Worm (Caenorhabditis elegans) whole organism, L4 larva: Measurements from ENCODE around the gene JC8.16.

Source experiments
- T26A8.4 ChIP-seq: fragments of 200-800 bp; sonication (Bioruptor generic); IDR thresholded peaks from 2 replicates; pipeline ENCODE4 v1.3.6; 2022; ENCODE audit warnings: missing genetic modification characterization, missing compliant biosample characterization
- Y105C5A.15 ChIP-seq: fragments of 200-800 bp; sonication (Bioruptor generic); IDR thresholded peaks from 2 replicates; pipeline ENCODE4 v1.3.6; 2022; ENCODE audit warnings: missing genetic modification characterization, missing compliant biosample characterization
- Y48G9A.11 ChIP-seq: fragments of 200-800 bp; sonication (Bioruptor generic); IDR thresholded peaks from 2 replicates; pipeline ENCODE4 v1.3.6; 2022; ENCODE audit warnings: missing genetic modification reagents, missing genetic modification characterization, missing compliant biosample characterization
- Y5F2A.4 ChIP-seq: fragments of 200-800 bp; sonication (Bioruptor generic); optimal IDR thresholded peaks from 2 replicates; lab custom pipeline; 2018; ENCODE audit warnings: mild to moderate bottlenecking, missing genetic modification characterization, missing compliant biosample characterization
- aha-1 ChIP-seq: fragments of 150-350 bp; peaks from one replicate; lab custom pipeline; 2014; ENCODE audit warnings: missing biosample characterization, missing genetic modification characterization
- ama-1 ChIP-seq: fragments of 150-350 bp; optimal IDR thresholded peaks from 2 replicates; lab custom pipeline; 2014; ENCODE audit warnings: inconsistent platforms, mixed read lengths
- arid-1 ChIP-seq: fragments of 200-800 bp; sonication (Bioruptor generic); conservative IDR thresholded peaks from 2 replicates; pipeline ENCODE4 v1.3.6; 2022; ENCODE audit warnings: missing genetic modification reagents, missing genetic modification characterization, missing compliant biosample characterization
- ceh-28 ChIP-seq: fragments of 150-350 bp; optimal IDR thresholded peaks from 2 replicates; lab custom pipeline; 2014; ENCODE audit warnings: missing biosample characterization, missing genetic modification reagents, missing genetic modification characterization
- daf-8 ChIP-seq: fragments of 200-800 bp; sonication (Bioruptor generic); IDR thresholded peaks from 2 replicates; pipeline ENCODE4 v1.3.6; 2022; ENCODE audit warnings: missing genetic modification characterization, missing compliant biosample characterization
- dmd-9 ChIP-seq: fragments of 200-800 bp; sonication (Bioruptor generic); IDR thresholded peaks from 2 replicates; pipeline ENCODE4 v1.3.6; 2022; ENCODE audit warnings: missing genetic modification reagents, missing genetic modification characterization, missing compliant biosample characterization
- dpl-1 ChIP-seq: fragments of 150-350 bp; optimal IDR thresholded peaks from 2 replicates; lab custom pipeline; 2014; ENCODE audit warnings: missing biosample characterization, missing genetic modification reagents, missing genetic modification characterization
- egl-43 ChIP-seq: fragments of 200-800 bp; sonication (Bioruptor generic); IDR thresholded peaks from 2 replicates; pipeline ENCODE4 v1.3.6; 2022; ENCODE audit warnings: missing genetic modification reagents, missing genetic modification characterization, missing compliant biosample characterization
- hmg-1.1 ChIP-seq: fragments of 200-800 bp; sonication (Bioruptor generic); IDR thresholded peaks from 2 replicates; pipeline ENCODE4 v1.3.6; 2022; ENCODE audit warnings: missing genetic modification reagents, missing genetic modification characterization, missing compliant biosample characterization
- lin-15B ChIP-seq: fragments of 150-350 bp; sonication (generic microtip); optimal IDR thresholded peaks from 3 replicates; lab custom pipeline; 2014; ENCODE audit warnings: missing biosample characterization, missing genetic modification characterization
- lin-29 ChIP-seq: fragments of 200-800 bp; sonication (Bioruptor generic); IDR thresholded peaks from 2 replicates; pipeline ENCODE4 v1.3.6; 2022; ENCODE audit warnings: missing genetic modification reagents, missing genetic modification characterization, missing compliant biosample characterization
- lin-38 ChIP-seq: fragments of 200-800 bp; sonication (Bioruptor generic); IDR thresholded peaks from 2 replicates; pipeline ENCODE4 v1.3.6; 2022; ENCODE audit warnings: missing genetic modification reagents, missing genetic modification characterization, missing compliant biosample characterization
- lin-39 ChIP-seq: fragments of 150-350 bp; optimal IDR thresholded peaks from 2 replicates; lab custom pipeline; 2014; ENCODE audit warnings: missing biosample characterization, missing genetic modification reagents, missing genetic modification characterization
- madf-9 ChIP-seq: fragments of 200-800 bp; sonication (Bioruptor generic); conservative IDR thresholded peaks from 2 replicates; pipeline ENCODE4 v1.3.6; 2022; ENCODE audit warnings: missing genetic modification reagents, missing genetic modification characterization, missing compliant biosample characterization
- mdt-29 ChIP-seq: fragments of 200-800 bp; sonication (Bioruptor generic); IDR thresholded peaks from 2 replicates; pipeline ENCODE4 v1.3.6; 2022; ENCODE audit warnings: missing genetic modification reagents, missing genetic modification characterization, missing compliant biosample characterization
- mep-1 ChIP-seq: fragments of 150-350 bp; sonication (generic microtip); optimal IDR thresholded peaks from 3 replicates; lab custom pipeline; 2014; ENCODE audit warnings: missing biosample characterization, missing genetic modification characterization
- mes-2 ChIP-seq: sonication (generic microtip); optimal IDR thresholded peaks from 2 replicates; lab custom pipeline; 2016; ENCODE audit warnings: missing genotype, mild to moderate bottlenecking, missing genetic modification characterization, missing compliant biosample characterization; ENCODE audit not compliant: poor library complexity, severe bottlenecking
- mxl-2 ChIP-seq: fragments of 200-800 bp; sonication (Bioruptor generic); conservative IDR thresholded peaks from 2 replicates; pipeline ENCODE4 v1.3.6; 2022; ENCODE audit warnings: missing genetic modification reagents, missing genetic modification characterization, missing compliant biosample characterization
- nhr-28 ChIP-seq: fragments of 150-350 bp; optimal IDR thresholded peaks from 2 replicates; lab custom pipeline; 2014; ENCODE audit warnings: missing biosample characterization, missing genetic modification characterization
- nhr-48 ChIP-seq: sonication (generic microtip); optimal IDR thresholded peaks from 2 replicates; lab custom pipeline; 2016; ENCODE audit warnings: mild to moderate bottlenecking, missing genetic modification characterization, missing compliant biosample characterization
- pha-4 ChIP-seq, 2 experiments: fragments of 150-350 bp in 1 of 2; fragments of 200-800 bp in 1 of 2; sonication (Bioruptor generic) in 1 of 2; IDR thresholded peaks in 1 of 2; optimal IDR thresholded peaks in 1 of 2; 2 replicates each; pipeline versions ENCODE4 v1.3.6 to Lab custom; 2014 to 2022; ENCODE audit warnings: missing genetic modification characterization in 2 of 2, missing genetic modification reagents in 2 of 2, missing biosample characterization in 1 of 2, missing compliant biosample characterization in 1 of 2
- set-16 ChIP-seq: fragments of 200-800 bp; sonication (Bioruptor generic); IDR thresholded peaks from 2 replicates; pipeline ENCODE4 v1.3.6; 2022; ENCODE audit warnings: missing genetic modification reagents, missing genetic modification characterization, missing compliant biosample characterization
- spr-1 ChIP-seq: sonication (generic microtip); optimal IDR thresholded peaks from 2 replicates; lab custom pipeline; 2016; ENCODE audit warnings: mild to moderate bottlenecking, missing genetic modification characterization, missing compliant biosample characterization
- tag-97 ChIP-seq: fragments of 200-800 bp; sonication (Bioruptor generic); IDR thresholded peaks from 2 replicates; pipeline ENCODE4 v1.3.6; 2022; ENCODE audit warnings: missing genetic modification characterization, missing compliant biosample characterization
- tra-1 ChIP-seq: fragments of 200-800 bp; sonication (Bioruptor generic); IDR thresholded peaks from 2 replicates; pipeline ENCODE4 v1.3.6; 2022; ENCODE audit warnings: missing genetic modification reagents, missing genetic modification characterization, missing compliant biosample characterization
- unc-130 ChIP-seq: sonication (generic microtip); optimal IDR thresholded peaks from 2 replicates; lab custom pipeline; 2016; ENCODE audit warnings: missing genetic modification reagents, missing genetic modification characterization, missing compliant biosample characterization
- unc-62 ChIP-seq, 3 experiments: fragments of 150-350 bp in 1 of 3; sonication (generic microtip); optimal IDR thresholded peaks in 2 of 3; peaks in 1 of 3; 1 replicate in 1 of 3; 2 replicates in 2 of 3; lab custom pipeline; 2014 to 2017; ENCODE audit warnings: missing biosample characterization in 3 of 3, missing genetic modification characterization in 3 of 3, missing genetic modification reagents in 3 of 3, missing genotype in 1 of 3
- vab-7 ChIP-seq: fragments of 200-800 bp; sonication (Bioruptor generic); IDR thresholded peaks from 2 replicates; pipeline ENCODE4 v1.3.6; 2022; ENCODE audit warnings: missing genetic modification reagents, missing genetic modification characterization, missing compliant biosample characterization
- zag-1 ChIP-seq: fragments of 150-350 bp; optimal IDR thresholded peaks from 2 replicates; lab custom pipeline; 2014; ENCODE audit warnings: missing biosample characterization, missing genetic modification characterization
- zfp-2 ChIP-seq: sonication (generic microtip); optimal IDR thresholded peaks from 2 replicates; lab custom pipeline; 2016; ENCODE audit warnings: mild to moderate bottlenecking, missing genetic modification characterization, missing compliant biosample characterization

Gene JC8.16

DNA sequence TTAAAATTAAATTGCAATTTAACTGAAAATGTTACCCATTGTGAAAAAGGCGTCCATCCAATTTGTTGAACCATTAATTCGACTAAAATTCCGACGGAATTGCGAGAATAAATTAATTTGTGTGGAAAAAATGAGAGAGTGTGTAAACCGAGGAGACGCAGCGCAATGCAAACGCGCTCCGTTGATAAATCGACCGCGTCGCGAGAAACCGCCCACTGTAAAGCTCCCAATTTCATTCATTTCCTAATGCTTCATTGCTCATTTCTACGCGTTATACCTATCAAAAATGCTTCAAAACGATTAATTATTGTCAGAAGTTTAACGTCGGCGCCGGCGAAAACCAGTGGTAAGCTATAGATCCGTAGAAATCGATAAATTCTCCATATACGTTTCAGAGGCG is 38.8 kb downstream of the JC8.16 start, which contains the start of the genes Y67H2A.2 and micu-1 (continued):
- TF ChIP-seq nhr-28 (tag; lab: Kevin White, UChicago), result peak; percentile 23
- no peak for TF ChIP-seq madf-9
- no peak for TF ChIP-seq vab-7 (GFP tag; lab: Robert Waterston, UW)
- TF ChIP-seq zag-1, result no peak
- TF ChIP-seq ceh-28 (tag; lab: Kevin White, UChicago), result no peak
- no peak for TF ChIP-seq pha-4 (GFP tag; IDR thresholded peaks at IDR 0.05; lab: Robert Waterston, UW)
- TF ChIP-seq pha-4 (tag; optimal IDR thresholded peaks at IDR 0.05; lab: Kevin White, UChicago), result no peak
- peak; percentile 40 for TF ChIP-seq dpl-1 (GFP tag; lab: Kevin White, UChicago)
- TF ChIP-seq unc-62 (GFP tag; optimal IDR thresholded peaks at IDR 0.05 in 1 of 2; lab: Kevin White, UChicago), result no peak
- TF ChIP-seq unc-62 (tag; optimal IDR thresholded peaks at IDR 0.05; lab: Kevin White, UChicago), result no peak
- no peak for TF ChIP-seq Y5F2A.4
- TF ChIP-seq tag-97 (GFP tag; lab: Robert Waterston, UW), result no peak

ce11 chrIV:13299648-13300047 is 40.7 kb downstream of the JC8.16 start:
- peak; percentile 55 for TF ChIP-seq aha-1
- peak in 1 of 2 experiments; percentile 85 for TF ChIP-seq unc-62 (GFP tag; optimal IDR thresholded peaks at IDR 0.05 in 1 of 2; lab: Kevin White, UChicago)
- no peak for TF ChIP-seq unc-62 (tag; optimal IDR thresholded peaks at IDR 0.05; lab: Kevin White, UChicago)
- no peak for TF ChIP-seq Y48G9A.11 (GFP tag; lab: Robert Waterston, UW)
- no peak for TF ChIP-seq tra-1 (GFP tag; lab: Robert Waterston, UW)
- TF ChIP-seq lin-15B (tag; lab: Kevin White, UChicago), result no peak
- TF ChIP-seq arid-1 (GFP tag; lab: Robert Waterston, UW), result no peak

- TF ChIP-seq dmd-9, result 0 out of 2 replicates have a peak, but pooled peaks have one; percentile 27
- peak; percentile 34; the same call in 1 of the 2 replicates for TF ChIP-seq pha-4 (GFP tag; IDR thresholded peaks at IDR 0.05; lab: Robert Waterston, UW)
- no peak for TF ChIP-seq pha-4 (tag; optimal IDR thresholded peaks at IDR 0.05; lab: Kevin White, UChicago)
- no peak for TF ChIP-seq hmg-1.1
- TF ChIP-seq Y105C5A.15 (GFP tag; lab: Robert Waterston, UW), result no peak
- TF ChIP-seq mdt-29 (GFP tag; lab: Robert Waterston, UW), result 0 out of 2 replicates have a peak, but pooled peaks have one; percentile 15
- TF ChIP-seq lin-38 (GFP tag; lab: Robert Waterston, UW), result peak; percentile 58
- TF ChIP-seq ama-1 (lab: Kevin White, UChicago), result peak; percentile 69
- peak; percentile 74 for TF ChIP-seq set-16 (GFP tag; lab: Robert Waterston, UW)
- no peak for TF ChIP-seq nhr-48 (tag; lab: Kevin White, UChicago)
Measured at ce11 chrIV:13300109-13300508, 41.1 kb downstream of the JC8.16 start, which contains the start of gene kdp-1. Gene kdp-1, plus strand, starts transcription at chrIV:13300188.

DNA sequence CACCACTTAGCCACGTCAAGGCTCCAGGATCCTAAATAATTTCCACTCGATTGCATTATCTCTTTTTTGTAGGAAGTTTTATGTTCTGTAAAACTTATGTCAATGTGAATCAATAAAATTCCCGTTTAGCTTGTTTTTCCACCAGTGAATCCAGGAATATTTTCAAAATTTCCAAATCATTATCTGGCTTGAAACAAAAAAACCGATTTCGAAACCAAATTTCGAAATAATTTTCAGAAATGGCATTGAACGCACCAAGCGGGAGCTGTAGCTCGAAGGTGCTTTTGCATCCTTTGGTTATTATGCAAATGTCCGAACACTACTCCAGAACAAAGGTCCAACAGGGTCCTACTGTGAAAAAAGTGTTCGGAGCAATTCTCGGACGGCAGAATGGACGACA is 41.6 kb downstream of the JC8.16 start, which contains the start of gene csn-6:
csn-6 (plus strand) TSS at position 234 of the 400 bp plus-strand sequence.
- TF ChIP-seq lin-38 (GFP tag; lab: Robert Waterston, UW), result peak; percentile 49
- TF ChIP-seq lin-29 (GFP tag; lab: Robert Waterston, UW), result no peak
- TF ChIP-seq egl-43 (GFP tag; lab: Robert Waterston, UW), result no peak
- no peak for TF ChIP-seq daf-8
- TF ChIP-seq spr-1 (tag; lab: Kevin White, UChicago), result no peak
- TF ChIP-seq mxl-2, result no peak
- TF ChIP-seq dmd-9, result no peak
- no peak for TF ChIP-seq lin-39
- TF ChIP-seq ama-1 (lab: Kevin White, UChicago), result peak; percentile 51
- TF ChIP-seq T26A8.4 (GFP tag; lab: Robert Waterston, UW), result no peak
- TF ChIP-seq mep-1, result no peak
- peak; percentile 24 for TF ChIP-seq mes-2 (tag; lab: Kevin White, UChicago)
- TF ChIP-seq zfp-2 (tag; lab: Kevin White, UChicago), result no peak
- no peak for TF ChIP-seq Y48G9A.11 (GFP tag; lab: Robert Waterston, UW)
- no peak for TF ChIP-seq unc-130 (GFP tag; lab: Kevin White, UChicago)
- no peak for TF ChIP-seq lin-15B (tag; lab: Kevin White, UChicago)
- peak; percentile 73 for TF ChIP-seq aha-1
- TF ChIP-seq, all 104 proteins: peak for 4
